Fruit fly (Drosophila melanogaster) whole organism, embryonic: Measurements from ENCODE around the gene Sfp78E.

ENCODE experiments used
- CG10274 ChIP-seq: fragments of 200-800 bp; sonication (Bioruptor generic); optimal IDR thresholded peaks from 3 replicates; lab custom pipeline; 2017; ENCODE audit warnings: missing biosample characterization, mild to moderate bottlenecking, missing genetic modification characterization
- CG10959 ChIP-seq: fragments of 200-800 bp; sonication (Bioruptor generic); IDR thresholded peaks from 2 replicates; pipeline ENCODE4 v1.3.6; 2022; ENCODE audit warnings: missing biosample characterization, missing genetic modification characterization
- CG11560 ChIP-seq: fragments of 200-800 bp; sonication (Bioruptor generic); IDR thresholded peaks from 3 replicates; pipeline ENCODE4 v1.3.6; 2022; ENCODE audit warnings: missing biosample characterization, missing genetic modification characterization
- CG12155 ChIP-seq: fragments of 200-800 bp; sonication (Bioruptor generic); optimal IDR thresholded peaks from 3 replicates; lab custom pipeline; 2016; ENCODE audit warnings: missing biosample characterization, missing genetic modification characterization
- CG13287 ChIP-seq: fragments of 200-800 bp; sonication (Bioruptor generic); IDR thresholded peaks from 2 replicates; pipeline ENCODE4 v1.3.6; 2022; ENCODE audit warnings: missing biosample characterization, missing genetic modification characterization; ENCODE audit not compliant: partially characterized antibody
- CG2202 ChIP-seq: fragments of 200-800 bp; sonication (Bioruptor generic); optimal IDR thresholded peaks from 2 replicates; lab custom pipeline; 2018; ENCODE audit warnings: missing biosample characterization, mild to moderate bottlenecking, missing genetic modification characterization
- CG34376 ChIP-seq: fragments of 200-800 bp; sonication (Bioruptor generic); optimal IDR thresholded peaks from 2 replicates; lab custom pipeline; 2018; ENCODE audit warnings: missing biosample characterization, mild to moderate bottlenecking, missing genetic modification characterization
- CG34422 ChIP-seq: fragments of 200-800 bp; sonication (Bioruptor generic); IDR thresholded peaks from 3 replicates; pipeline ENCODE4 v1.3.6; 2022; ENCODE audit warnings: missing biosample characterization, missing genetic modification characterization
- CG7987 ChIP-seq: fragments of 200-800 bp; sonication (Bioruptor generic); optimal IDR thresholded peaks from 2 replicates; lab custom pipeline; 2018; ENCODE audit warnings: missing biosample characterization, mild to moderate bottlenecking, missing genetic modification characterization, moderate library complexity
- CG8478 ChIP-seq: fragments of >200 bp; optimal IDR thresholded peaks from 2 replicates; lab custom pipeline; 2018
- CG9876 ChIP-seq: fragments of 200-800 bp; sonication (Bioruptor generic); optimal IDR thresholded peaks from 2 replicates; lab custom pipeline; 2016; ENCODE audit warnings: missing biosample characterization, missing genetic modification characterization
- Camta ChIP-seq: fragments of 200-800 bp; sonication (Bioruptor generic); optimal IDR thresholded peaks from 2 replicates; lab custom pipeline; 2016; ENCODE audit warnings: missing biosample characterization, missing genetic modification characterization
- Drgx ChIP-seq: fragments of 200-800 bp; sonication (Bioruptor generic); IDR thresholded peaks from 2 replicates; pipeline ENCODE4 v1.3.6; 2022; ENCODE audit warnings: missing biosample characterization, missing genetic modification characterization
- Eip74EF ChIP-seq, 2 experiments: fragments of 200-800 bp in 1 of 2; fragments of >200 bp in 1 of 2; sonication (Bioruptor generic) in 1 of 2; optimal IDR thresholded peaks; 2 replicates each; lab custom pipeline; 2017 to 2019; ENCODE audit warnings: missing biosample characterization in 2 of 2, missing genetic modification characterization in 2 of 2, mild to moderate bottlenecking in 1 of 2, moderate library complexity in 1 of 2
- Ets97D ChIP-seq: fragments of 200-800 bp; sonication (Bioruptor generic); optimal IDR thresholded peaks from 3 replicates; lab custom pipeline; 2016; ENCODE audit warnings: missing biosample characterization, missing genetic modification characterization
- Hr51 ChIP-seq, 2 experiments: fragments of 200-800 bp; sonication (Bioruptor generic); optimal IDR thresholded peaks; 2 replicates in 1 of 2; 3 replicates in 1 of 2; lab custom pipeline; 2016 to 2018; ENCODE audit warnings: missing biosample characterization in 2 of 2, missing genetic modification characterization in 2 of 2, mild to moderate bottlenecking in 1 of 2, moderate library complexity in 1 of 2
- Jarid2 ChIP-seq: fragments of 200-800 bp; sonication (Bioruptor generic); optimal IDR thresholded peaks from 3 replicates; lab custom pipeline; 2017; ENCODE audit warnings: mild to moderate bottlenecking, missing biosample characterization, missing genetic modification reagents, missing genetic modification characterization
- Kr ChIP-seq: fragments of 200-800 bp; sonication (Bioruptor generic); optimal IDR thresholded peaks from 2 replicates; lab custom pipeline; 2017; ENCODE audit warnings: missing biosample characterization, mild to moderate bottlenecking, missing genetic modification characterization
- Lim3 ChIP-seq: fragments of 200-800 bp; sonication (Bioruptor generic); IDR thresholded peaks from 2 replicates; pipeline ENCODE4 v1.3.6; 2022; ENCODE audit warnings: missing biosample characterization, missing genetic modification characterization
- Mad ChIP-seq: fragments of 200-800 bp; sonication (Bioruptor generic); optimal IDR thresholded peaks from 2 replicates; lab custom pipeline; 2016; ENCODE audit warnings: missing biosample characterization, missing genetic modification characterization
- Max ChIP-seq: fragments of 200-800 bp; sonication (Bioruptor generic); optimal IDR thresholded peaks from 2 replicates; lab custom pipeline; 2016; ENCODE audit warnings: missing biosample characterization, mild to moderate bottlenecking, missing genetic modification characterization
- Neu2 ChIP-seq: fragments of 200-800 bp; sonication (Bioruptor generic); optimal IDR thresholded peaks from 3 replicates; lab custom pipeline; 2016; ENCODE audit warnings: missing biosample characterization, missing genetic modification characterization, borderline replicate concordance
- Sry-β ChIP-seq: fragments of 200-800 bp; sonication (Bioruptor generic); optimal IDR thresholded peaks from 2 replicates; lab custom pipeline; 2018; ENCODE audit warnings: missing biosample characterization, mild to moderate bottlenecking, missing genetic modification characterization, moderate library complexity
- Stat92E ChIP-seq, 3 experiments: fragments of >200 bp in 2 of 3; fragments of 200-800 bp in 1 of 3; sonication (Bioruptor generic) in 1 of 3; optimal IDR thresholded peaks; 2 replicates each; lab custom pipeline; 2017 to 2019; ENCODE audit warnings: missing biosample characterization in 3 of 3, missing genetic modification characterization in 3 of 3, mild to moderate bottlenecking in 1 of 3, moderate library complexity in 1 of 3
- Trl ChIP-seq, 3 experiments: fragments of >200 bp in 2 of 3; fragments of 200-800 bp in 1 of 3; sonication (Bioruptor generic) in 1 of 3; optimal IDR thresholded peaks; 2 replicates in 1 of 3; 3 replicates in 2 of 3; lab custom pipeline; 2016 to 2017; ENCODE audit warnings: missing biosample characterization in 1 of 3, missing genetic modification characterization in 1 of 3
- YL-1 ChIP-seq: fragments of 200-800 bp; sonication (Bioruptor generic); optimal IDR thresholded peaks from 3 replicates; lab custom pipeline; 2017; ENCODE audit warnings: missing biosample characterization, mild to moderate bottlenecking, missing genetic modification characterization
- al ChIP-seq: fragments of 200-800 bp; sonication (Bioruptor generic); IDR thresholded peaks from 2 replicates; pipeline ENCODE4 v1.3.6; 2022; ENCODE audit warnings: missing biosample characterization, missing genetic modification characterization
- ash1 ChIP-seq: fragments of 200-800 bp; sonication (Bioruptor generic); optimal IDR thresholded peaks from 2 replicates; lab custom pipeline; 2018; ENCODE audit warnings: missing biosample characterization, mild to moderate bottlenecking, missing genetic modification characterization
- bsh ChIP-seq, 2 experiments: fragments of 200-800 bp; sonication (Bioruptor generic); optimal IDR thresholded peaks; 2 replicates each; lab custom pipeline; 2017 to 2018; ENCODE audit warnings: mild to moderate bottlenecking in 2 of 2, missing biosample characterization in 2 of 2, missing genetic modification characterization in 2 of 2, moderate library complexity in 1 of 2
- cg ChIP-seq: fragments of 200-800 bp; sonication (Bioruptor generic); optimal IDR thresholded peaks from 3 replicates; lab custom pipeline; 2019; ENCODE audit warnings: missing biosample characterization, mild to moderate bottlenecking, missing genetic modification characterization, moderate library complexity
- chinmo ChIP-seq: fragments of 200-800 bp; sonication (Bioruptor generic); IDR thresholded peaks from 4 replicates; pipeline ENCODE4 v1.3.6; 2022; ENCODE audit warnings: missing biosample characterization, missing genetic modification characterization; ENCODE audit not compliant: partially characterized antibody
- gcm ChIP-seq: fragments of 200-800 bp; sonication (Bioruptor generic); optimal IDR thresholded peaks from 2 replicates; lab custom pipeline; 2019; ENCODE audit warnings: missing biosample characterization, mild to moderate bottlenecking, missing genetic modification characterization, moderate library complexity
- ham ChIP-seq: fragments of 200-800 bp; sonication (Bioruptor generic); IDR thresholded peaks from 2 replicates; pipeline ENCODE4 v1.3.6; 2022; ENCODE audit warnings: missing biosample characterization, missing genetic modification characterization
- kah ChIP-seq: fragments of 200-800 bp; sonication (Bioruptor generic); optimal IDR thresholded peaks from 2 replicates; lab custom pipeline; 2018; ENCODE audit warnings: missing biosample characterization, mild to moderate bottlenecking, missing genetic modification characterization
- kni ChIP-seq: fragments of 200-800 bp; sonication (Bioruptor generic); optimal IDR thresholded peaks from 3 replicates; lab custom pipeline; 2017; ENCODE audit warnings: mild to moderate bottlenecking, missing biosample characterization, missing genetic modification reagents, missing genetic modification characterization
- nmo ChIP-seq: fragments of 200-800 bp; sonication (Bioruptor generic); optimal IDR thresholded peaks from 2 replicates; lab custom pipeline; 2018; ENCODE audit warnings: missing biosample characterization, mild to moderate bottlenecking, missing genetic modification characterization, moderate library complexity
- nom ChIP-seq: fragments of 200-800 bp; sonication (Bioruptor generic); optimal IDR thresholded peaks from 2 replicates; lab custom pipeline; 2017; ENCODE audit warnings: missing biosample characterization, missing genetic modification characterization, mild to moderate bottlenecking, moderate library complexity, missing genetic modification reagents
- oc ChIP-seq: fragments of 200-800 bp; sonication (Bioruptor generic); optimal IDR thresholded peaks from 2 replicates; lab custom pipeline; 2018; ENCODE audit warnings: missing biosample characterization, mild to moderate bottlenecking, missing genetic modification characterization, moderate library complexity
- scrt ChIP-seq: fragments of 200-800 bp; sonication (Bioruptor generic); optimal IDR thresholded peaks from 2 replicates; lab custom pipeline; 2018; ENCODE audit warnings: missing biosample characterization, mild to moderate bottlenecking, missing genetic modification characterization, moderate library complexity
- sens ChIP-seq: fragments of 200-800 bp; sonication (Bioruptor generic); peaks from one replicate; lab custom pipeline; 2016; ENCODE audit warnings: missing biosample characterization, missing genetic modification characterization
- sisA ChIP-seq: fragments of 200-800 bp; sonication (Bioruptor generic); IDR thresholded peaks from 2 replicates; pipeline ENCODE4 v1.3.6; 2022; ENCODE audit warnings: missing biosample characterization, missing genetic modification characterization
- stwl ChIP-seq: fragments of 200-800 bp; sonication (Bioruptor generic); optimal IDR thresholded peaks from 3 replicates; lab custom pipeline; 2018; ENCODE audit warnings: missing biosample characterization, mild to moderate bottlenecking, missing genetic modification characterization, moderate library complexity
- vfl ChIP-seq: fragments of 200-800 bp; sonication (Bioruptor generic); optimal IDR thresholded peaks from 2 replicates; lab custom pipeline; 2016; ENCODE audit warnings: missing biosample characterization, missing genetic modification characterization
- wor ChIP-seq: fragments of 200-800 bp; sonication (Bioruptor generic); IDR thresholded peaks from 2 replicates; pipeline ENCODE4 v1.3.6; 2022; ENCODE audit warnings: missing biosample characterization, missing genetic modification characterization

The Sfp78E gene

DNA sequence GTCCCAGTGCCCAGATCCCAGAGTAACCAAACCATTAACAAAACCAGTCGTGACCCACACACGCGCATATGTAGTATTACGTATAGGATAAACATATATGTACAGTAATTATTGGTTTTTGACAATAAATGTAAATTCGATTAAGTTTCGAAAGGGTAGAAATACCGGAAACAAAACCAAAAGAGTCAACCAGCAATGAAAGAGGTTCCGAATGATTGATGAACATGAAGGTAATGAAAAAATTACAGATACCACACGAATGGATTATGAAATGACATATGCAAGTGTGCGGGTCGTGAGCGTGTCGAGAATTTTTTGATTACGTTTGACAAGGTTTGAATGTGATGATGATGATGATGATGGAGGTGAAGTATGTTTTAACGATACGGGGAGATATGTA, 10.8 kb upstream of the Sfp78E start:
- peak in 1 of 2 experiments; percentile 58 for TF ChIP-seq Eip74EF (GFP tag; optimal IDR thresholded peaks at IDR 0.05; lab: Kevin White, UChicago)
- TF ChIP-seq CG9876 (GFP tag; lab: Kevin White, UChicago), result no peak
- peak; percentile 82 for TF ChIP-seq kni (GFP tag; lab: Kevin White, UChicago)
- TF ChIP-seq chinmo (GFP tag; lab: Robert Waterston, UW), result 0 out of 4 replicates have a peak, but pooled peaks have one; percentile 41
- no peak for TF ChIP-seq Lim3
- TF ChIP-seq cg (GFP tag; lab: Kevin White, UChicago), result peak; percentile 10
- no peak for TF ChIP-seq Max (GFP tag; lab: Kevin White, UChicago)
- TF ChIP-seq ash1 (GFP tag; lab: Kevin White, UChicago), result no peak
- no peak for TF ChIP-seq Stat92E (GFP tag; optimal IDR thresholded peaks at IDR 0.05; lab: Kevin White, UChicago)
- no peak for TF ChIP-seq CG8478 (lab: Kevin White, UChicago)
- TF ChIP-seq gcm (GFP tag; lab: Kevin White, UChicago), result peak; percentile 26

DNA sequence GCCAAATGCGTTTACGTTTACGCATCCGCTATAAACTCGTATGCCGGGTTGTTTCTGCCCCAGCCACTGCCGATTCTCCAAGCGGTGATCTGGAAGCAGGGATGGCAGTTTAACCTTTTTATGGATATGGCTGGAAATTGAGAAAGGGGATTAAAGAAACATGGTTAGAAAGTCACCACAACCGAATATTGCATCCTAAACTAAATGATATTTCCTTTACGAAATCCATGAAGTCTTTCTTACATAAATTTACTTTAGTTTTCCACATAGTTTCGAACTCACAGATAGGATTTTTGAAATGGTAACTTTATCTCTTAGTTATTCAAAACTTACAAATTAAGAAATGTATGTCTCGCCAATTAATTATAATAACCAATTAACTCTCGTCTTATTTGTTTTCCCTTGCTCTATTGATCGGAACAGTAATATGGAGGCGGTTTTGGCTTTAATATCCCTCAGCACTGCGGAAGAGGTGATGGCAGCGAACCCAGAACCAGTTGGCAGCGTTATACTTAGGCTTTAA, 4.8 kb upstream of the Sfp78E start:
- TF ChIP-seq Camta (GFP tag; lab: Kevin White, UChicago) (no peak), Neu2 (GFP tag; lab: Kevin White, UChicago) (no peak), YL-1 (GFP tag; lab: Kevin White, UChicago) (no peak), Sry-β (peak; percentile 56), CG34376 (GFP tag; lab: Kevin White, UChicago) (no peak)

DNA sequence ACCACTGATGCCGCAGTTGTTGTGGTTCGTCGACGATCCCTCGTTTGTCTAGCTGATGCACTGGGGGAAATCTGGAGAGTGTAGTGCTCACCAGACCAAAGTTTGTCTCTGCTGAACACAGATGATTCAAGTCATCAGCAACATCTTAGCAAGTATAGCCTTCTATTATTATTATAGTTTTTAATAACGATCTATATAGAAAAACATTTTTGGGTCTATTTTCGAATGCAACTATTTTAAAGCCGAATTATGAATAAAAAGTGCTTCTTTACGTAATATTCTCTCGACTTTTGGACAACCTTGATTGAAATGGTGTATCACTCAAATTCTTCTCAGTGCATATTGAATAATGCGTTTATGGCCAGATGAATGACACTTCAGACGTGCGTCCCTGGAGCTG, 1.9 kb upstream of the Sfp78E start:
- TF ChIP-seq sens (GFP tag; lab: Kevin White, UChicago) (peak; percentile 41), wor (GFP tag; lab: Robert Waterston, UW) (no peak), nmo (GFP tag; lab: Kevin White, UChicago) (no peak), bsh (GFP tag; optimal IDR thresholded peaks at IDR 0.05; lab: Kevin White, UChicago) (peak in 1 of 2 experiments; percentile 69), Drgx (peak; percentile 39; the same call in 1 of the 2 replicates), YL-1 (GFP tag; lab: Kevin White, UChicago) (no peak), nom (GFP tag; lab: Kevin White, UChicago) (peak; percentile 70)

DNA sequence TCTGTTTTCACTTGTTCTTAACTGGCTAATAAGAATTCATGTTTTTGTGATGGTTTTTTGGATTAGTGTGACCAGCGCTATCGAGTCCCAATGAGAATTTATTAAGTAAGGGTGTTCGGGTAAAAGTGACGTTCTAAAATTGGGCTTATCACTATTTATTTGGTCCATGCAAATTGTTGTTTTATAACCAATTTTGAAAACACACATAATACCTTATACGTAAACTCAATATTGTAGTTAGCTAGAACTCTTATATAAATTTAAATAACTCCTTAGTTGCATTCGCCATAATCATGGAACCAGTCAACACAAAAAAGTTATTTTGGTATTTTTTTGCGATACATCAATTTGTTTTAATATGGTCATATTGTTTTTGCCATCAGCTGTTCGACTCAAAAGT, 4.2 kb downstream of the Sfp78E start, which contains the start of the genes Als2 and CG11248:
Als2 (minus strand) TSS at position 69 of the 400 bp plus-strand sequence.
CG11248 (plus strand) TSS at position 364 of the 400 bp plus-strand sequence.
- TF ChIP-seq scrt, result no peak
- no peak for TF ChIP-seq ham (GFP tag; lab: Robert Waterston, UW)
- peak; percentile 67 for TF ChIP-seq Mad
- TF ChIP-seq CG10274 (GFP tag; lab: Kevin White, UChicago), result no peak
- TF ChIP-seq oc (tag; lab: Kevin White, UChicago), result no peak
- TF ChIP-seq CG2202 (tag; lab: Kevin White, UChicago), result peak; percentile 23
- TF ChIP-seq CG34422 (GFP tag; lab: Robert Waterston, UW), result peak; percentile 69; the same call in 2 of the 3 replicates
- TF ChIP-seq CG11560, result 0 out of 3 replicates have a peak, but pooled peaks have one; percentile 25
- no peak for TF ChIP-seq Trl (optimal IDR thresholded peaks at IDR 0.05; lab: Kevin White, UChicago)
- TF ChIP-seq Trl (GFP tag; optimal IDR thresholded peaks at IDR 0.05; lab: Kevin White, UChicago), result peak; percentile 71
- no peak for TF ChIP-seq CG12155 (GFP tag; lab: Kevin White, UChicago)
- TF ChIP-seq stwl (tag; lab: Kevin White, UChicago), result peak; percentile 82
- no peak for TF ChIP-seq CG7987 (GFP tag; lab: Kevin White, UChicago)
- 0 out of 2 replicates have a peak, but pooled peaks have one; percentile 8 for TF ChIP-seq CG13287 (GFP tag; lab: Robert Waterston, UW)
- TF ChIP-seq kah (GFP tag; lab: Kevin White, UChicago), result no peak
- TF ChIP-seq Hr51 (GFP tag; optimal IDR thresholded peaks at IDR 0.05; lab: Kevin White, UChicago), result peak in 1 of 2 experiments; percentile 64
- TF ChIP-seq al (GFP tag; lab: Robert Waterston, UW), result peak; percentile 63; the same call in 1 of the 2 replicates
- TF ChIP-seq CG10959 (GFP tag; lab: Robert Waterston, UW), result peak; percentile 43
- peak; percentile 59 for TF ChIP-seq vfl (GFP tag; lab: Kevin White, UChicago)
- no peak for TF ChIP-seq Jarid2 (GFP tag; lab: Kevin White, UChicago)
- TF ChIP-seq sisA, result peak; percentile 76
- TF ChIP-seq Ets97D (GFP tag; lab: Kevin White, UChicago), result peak; percentile 54
- no peak for TF ChIP-seq Kr (GFP tag; lab: Kevin White, UChicago)
